Fruit fly (Drosophila melanogaster) whole organism, embryonic: Measurements from ENCODE around the gene mtTFB2.

Experiments used
- Dfd ChIP-seq, 2 experiments: fragments of >200 bp; optimal IDR thresholded peaks; 2 replicates each; lab custom pipeline; 2017; ENCODE audit warnings: missing biosample characterization in 2 of 2, missing genetic modification characterization in 2 of 2
- pb ChIP-seq: fragments of 200-800 bp; sonication (Bioruptor generic); optimal IDR thresholded peaks from 3 replicates; lab custom pipeline; 2016; ENCODE audit warnings: missing biosample characterization, missing genetic modification characterization

- TF ChIP-seq Dfd (GFP tag; optimal IDR thresholded peaks at IDR 0.05; lab: Kevin White, UChicago), result no peak
- TF ChIP-seq pb (GFP tag; lab: Kevin White, UChicago), result no peak
Measured at dm6 chr3R:10054278-10054975, 9.1 kb downstream of the mtTFB2 start.
